Fruit fly (Drosophila melanogaster) whole organism, adult: ENCODE data around the gene Rcd4.

ENCODE experiments used
- CG11617 ChIP-seq: fragments of 200-800 bp; sonication (Bioruptor generic); optimal IDR thresholded peaks from 2 replicates; lab custom pipeline; 2017; ENCODE audit warnings: mild to moderate bottlenecking, missing biosample characterization, missing genetic modification reagents, missing genetic modification characterization
- CG12768 ChIP-seq: fragments of 200-800 bp; sonication (Bioruptor generic); optimal IDR thresholded peaks from 2 replicates; lab custom pipeline; 2017; ENCODE audit warnings: missing biosample characterization, missing genetic modification characterization, mild to moderate bottlenecking, moderate library complexity, missing genetic modification reagents
- CG14711 ChIP-seq: fragments of 200-800 bp; sonication (Bioruptor generic); optimal IDR thresholded peaks from 2 replicates; lab custom pipeline; 2018; ENCODE audit warnings: missing biosample characterization, mild to moderate bottlenecking, missing genetic modification characterization, moderate library complexity
- CG1620 ChIP-seq: fragments of 200-800 bp; sonication (Bioruptor generic); optimal IDR thresholded peaks from 2 replicates; lab custom pipeline; 2016; ENCODE audit warnings: missing biosample characterization, missing genetic modification characterization
- CG33017 ChIP-seq: fragments of 200-800 bp; sonication (Bioruptor generic); optimal IDR thresholded peaks from 2 replicates; lab custom pipeline; 2018; ENCODE audit warnings: missing biosample characterization, mild to moderate bottlenecking, missing genetic modification characterization, moderate library complexity
- CG5204 ChIP-seq: fragments of 200-800 bp; sonication (Bioruptor generic); optimal IDR thresholded peaks from 2 replicates; lab custom pipeline; 2016; ENCODE audit warnings: missing biosample characterization, missing genetic modification characterization
- CG7045 ChIP-seq: fragments of 200-800 bp; sonication (Bioruptor generic); optimal IDR thresholded peaks from 2 replicates; lab custom pipeline; 2017; ENCODE audit warnings: missing biosample characterization, mild to moderate bottlenecking, missing genetic modification characterization
- CG7101 ChIP-seq: fragments of 200-800 bp; sonication (Bioruptor generic); optimal IDR thresholded peaks from 2 replicates; lab custom pipeline; 2018; ENCODE audit warnings: missing biosample characterization, mild to moderate bottlenecking, missing genetic modification characterization, moderate library complexity
- Clk ChIP-seq: fragments of 200-800 bp; sonication (Bioruptor generic); optimal IDR thresholded peaks from 2 replicates; lab custom pipeline; 2017; ENCODE audit warnings: missing biosample characterization, missing genetic modification characterization
- Crg-1 ChIP-seq: fragments of 200-800 bp; sonication (Bioruptor generic); optimal IDR thresholded peaks from 2 replicates; lab custom pipeline; 2016; ENCODE audit warnings: missing biosample characterization, missing genetic modification characterization
- Hr96 ChIP-seq: fragments of 200-800 bp; sonication (Bioruptor generic); optimal IDR thresholded peaks from 2 replicates; lab custom pipeline; 2016; ENCODE audit warnings: missing biosample characterization, missing genetic modification characterization
- Mnt ChIP-seq: fragments of 200-800 bp; sonication (Bioruptor generic); optimal IDR thresholded peaks from 2 replicates; lab custom pipeline; 2016; ENCODE audit warnings: missing biosample characterization, mild to moderate bottlenecking, missing genetic modification characterization
- bab1 ChIP-seq: fragments of 200-800 bp; sonication (Bioruptor generic); optimal IDR thresholded peaks from 3 replicates; lab custom pipeline; 2019; ENCODE audit warnings: missing biosample characterization, mild to moderate bottlenecking, missing genetic modification characterization, moderate library complexity
- cic ChIP-seq: fragments of 200-800 bp; sonication (Bioruptor generic); optimal IDR thresholded peaks from 2 replicates; lab custom pipeline; 2017; ENCODE audit warnings: missing biosample characterization, mild to moderate bottlenecking, missing genetic modification characterization, moderate library complexity
- cnc ChIP-seq, 2 experiments: fragments of >200 bp; optimal IDR thresholded peaks; 2 replicates each; lab custom pipeline; 2017
- kay ChIP-seq: fragments of 200-800 bp; sonication (Bioruptor generic); peaks from one replicate; lab custom pipeline; 2016; ENCODE audit warnings: missing biosample characterization, missing genetic modification characterization, borderline replicate concordance
- ovo ChIP-seq: fragments of 200-800 bp; sonication (Bioruptor generic); optimal IDR thresholded peaks from 2 replicates; lab custom pipeline; 2016; ENCODE audit warnings: missing biosample characterization, missing genetic modification characterization
- pad ChIP-seq: fragments of 200-800 bp; sonication (Bioruptor generic); optimal IDR thresholded peaks from 3 replicates; lab custom pipeline; 2017; ENCODE audit warnings: missing biosample characterization, missing genetic modification characterization, mild to moderate bottlenecking, moderate library complexity, missing genetic modification reagents
- tj ChIP-seq: fragments of 200-800 bp; sonication (Bioruptor generic); optimal IDR thresholded peaks from 3 replicates; lab custom pipeline; 2017; ENCODE audit warnings: missing biosample characterization, mild to moderate bottlenecking, missing genetic modification characterization, moderate library complexity
- toe ChIP-seq: fragments of 200-800 bp; sonication (Bioruptor generic); optimal IDR thresholded peaks from 2 replicates; lab custom pipeline; 2016; ENCODE audit warnings: missing biosample characterization, missing genetic modification characterization

The Rcd4 gene

dm6 chr2L:8344536-8344935, 38.1 kb upstream of the Rcd4 start:
- TF ChIP-seq cic (GFP tag; lab: Kevin White, UChicago) (peak; percentile 71), tj (GFP tag; lab: Kevin White, UChicago) (no peak), ovo (GFP tag; lab: Kevin White, UChicago) (no peak), CG33017 (tag; lab: Kevin White, UChicago) (no peak), CG7101 (tag; lab: Kevin White, UChicago) (no peak), CG1620 (GFP tag; lab: Kevin White, UChicago) (no peak), Mnt (GFP tag; lab: Kevin White, UChicago) (no peak)

DNA sequence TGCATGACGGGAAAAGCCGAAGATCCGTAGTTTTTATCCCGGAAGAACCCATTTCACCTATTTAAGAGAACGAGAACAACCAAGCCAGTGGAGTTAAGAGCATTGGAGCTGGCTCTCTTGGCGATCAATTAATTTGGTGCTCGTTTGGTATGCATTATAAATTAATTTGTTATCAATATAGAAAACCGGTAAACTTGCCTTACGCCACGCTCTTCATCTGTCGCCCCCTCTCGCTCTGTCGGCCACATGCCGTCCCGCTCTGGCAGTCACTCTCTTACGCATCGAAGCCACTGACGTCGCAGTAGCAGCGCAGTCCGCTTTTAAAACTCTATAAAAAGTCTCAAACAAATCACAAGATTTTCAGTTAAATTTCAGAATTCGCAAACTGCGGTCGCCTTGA, 36.4 kb upstream of the Rcd4 start, which contains the start of gene CG7778:
CG7778 (plus strand) TSS at position 361 of the 400 bp plus-strand sequence.
- TF ChIP-seq Mnt (GFP tag; lab: Kevin White, UChicago): no peak
- TF ChIP-seq Hr96 (GFP tag; lab: Kevin White, UChicago): no peak
- no peak for TF ChIP-seq cnc (optimal IDR thresholded peaks at IDR 0.05; lab: Kevin White, UChicago)
- no peak for TF ChIP-seq CG5204
- TF ChIP-seq Crg-1 (GFP tag; lab: Kevin White, UChicago): no peak
- no peak for TF ChIP-seq Clk (GFP tag; lab: Kevin White, UChicago)
- no peak for TF ChIP-seq kay (GFP tag; lab: Kevin White, UChicago)
- TF ChIP-seq pad (GFP tag; lab: Kevin White, UChicago): no peak
- no peak for TF ChIP-seq bab1 (GFP tag; lab: Kevin White, UChicago)
- no peak for TF ChIP-seq CG7101 (tag; lab: Kevin White, UChicago)
- TF ChIP-seq toe (GFP tag; lab: Kevin White, UChicago): no peak
- TF ChIP-seq CG12768 (GFP tag; lab: Kevin White, UChicago): no peak
- TF ChIP-seq CG11617: no peak
- no peak for TF ChIP-seq CG14711
- TF ChIP-seq CG1620 (GFP tag; lab: Kevin White, UChicago): no peak

- no peak for TF ChIP-seq toe (GFP tag; lab: Kevin White, UChicago)
- TF ChIP-seq Mnt (GFP tag; lab: Kevin White, UChicago): no peak
- TF ChIP-seq tj (GFP tag; lab: Kevin White, UChicago): no peak
- no peak for TF ChIP-seq CG11617
- TF ChIP-seq kay (GFP tag; lab: Kevin White, UChicago): peak; percentile 56
These were observed 32.0 kb upstream of the Rcd4 start for dm6 chr2L:8350560-8351171.

DNA sequence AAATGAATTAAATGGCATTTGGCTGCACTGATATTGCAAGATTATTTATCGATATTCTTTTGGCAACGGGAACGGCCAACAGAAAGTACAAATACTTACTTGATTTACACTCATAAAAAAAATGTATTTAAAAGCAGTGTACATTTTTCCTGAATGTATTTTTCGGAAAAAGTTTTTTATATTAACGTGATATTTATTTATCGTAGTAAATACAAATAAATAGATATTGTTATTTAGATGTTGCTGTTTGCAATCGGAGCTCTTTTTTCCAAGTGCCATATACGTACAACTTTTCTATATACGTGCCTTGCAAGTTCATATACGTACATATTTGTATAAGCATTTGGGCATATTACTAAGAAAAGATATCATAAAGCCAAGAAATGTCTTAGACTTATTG, 31.3 kb upstream of the Rcd4 start:
- TF ChIP-seq bab1 (GFP tag; lab: Kevin White, UChicago) (no peak), CG33017 (tag; lab: Kevin White, UChicago) (no peak), Hr96 (GFP tag; lab: Kevin White, UChicago) (no peak), CG12768 (GFP tag; lab: Kevin White, UChicago) (no peak), Mnt (GFP tag; lab: Kevin White, UChicago) (no peak), cnc (optimal IDR thresholded peaks at IDR 0.05; lab: Kevin White, UChicago) (no peak), kay (GFP tag; lab: Kevin White, UChicago) (no peak), toe (GFP tag; lab: Kevin White, UChicago) (no peak)

DNA sequence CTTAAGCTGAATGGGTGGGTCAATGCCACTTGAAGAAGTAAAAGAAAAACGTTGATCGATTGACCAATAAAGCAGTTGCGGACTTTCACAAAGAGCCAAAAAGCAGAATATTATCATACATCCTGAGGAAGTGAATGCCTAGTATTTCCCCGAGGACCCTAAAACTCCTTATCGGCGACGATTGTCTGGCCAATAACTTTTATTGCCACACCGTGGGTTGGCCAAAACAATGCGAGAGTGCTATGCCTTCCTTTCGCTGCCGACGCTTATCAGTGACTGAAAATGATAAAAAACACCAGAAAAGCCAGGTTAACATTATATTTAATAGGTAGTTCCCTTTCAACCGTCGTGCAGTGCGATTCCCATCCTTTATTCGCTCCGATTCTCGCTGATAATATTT, 30.8 kb upstream of the Rcd4 start, which contains the start of gene Mur29B:
Mur29B (plus strand) TSS at position 324 of the 400 bp plus-strand sequence.
- TF ChIP-seq bab1 (GFP tag; lab: Kevin White, UChicago) (no peak), kay (GFP tag; lab: Kevin White, UChicago) (peak; percentile 65)

dm6 chr2L:8355419-8355818, 27.2 kb upstream of the Rcd4 start:
- TF ChIP-seq kay (GFP tag; lab: Kevin White, UChicago): peak; percentile 38
- TF ChIP-seq Hr96 (GFP tag; lab: Kevin White, UChicago): no peak

- TF ChIP-seq tj (GFP tag; lab: Kevin White, UChicago) (peak; percentile 34), cnc (optimal IDR thresholded peaks at IDR 0.05; lab: Kevin White, UChicago) (no peak), ovo (GFP tag; lab: Kevin White, UChicago) (peak; percentile 9), Clk (GFP tag; lab: Kevin White, UChicago) (no peak), toe (GFP tag; lab: Kevin White, UChicago) (peak; percentile 40), cic (GFP tag; lab: Kevin White, UChicago) (peak; percentile 9), CG12768 (GFP tag; lab: Kevin White, UChicago) (peak; percentile 12), CG1620 (GFP tag; lab: Kevin White, UChicago) (no peak), bab1 (GFP tag; lab: Kevin White, UChicago) (peak; percentile 87), Hr96 (GFP tag; lab: Kevin White, UChicago) (peak; percentile 3), CG7101 (tag; lab: Kevin White, UChicago) (peak; percentile 64), CG11617 (peak; percentile 68), Mnt (GFP tag; lab: Kevin White, UChicago) (peak; percentile 67), CG33017 (tag; lab: Kevin White, UChicago) (peak; percentile 34), CG14711 (peak; percentile 9), Crg-1 (GFP tag; lab: Kevin White, UChicago) (peak; percentile 54), kay (GFP tag; lab: Kevin White, UChicago) (no peak), pad (GFP tag; lab: Kevin White, UChicago) (peak; percentile 75), CG7045 (GFP tag; lab: Kevin White, UChicago) (peak; percentile 21), CG5204 (peak; percentile 49)
These were observed 21.3 kb upstream of the Rcd4 start for dm6 chr2L:8361204-8361952.
